Fruit fly (Drosophila melanogaster) S2 (cell line): Measurements from ENCODE around the gene CrebA.

Experiments used
- CG8478 ChIP-seq: fragments of >200 bp; optimal IDR thresholded peaks from 2 replicates; lab custom pipeline; 2018
- CTCF ChIP-seq, 2 experiments: fragments of >200 bp; optimal IDR thresholded peaks; 2 replicates each; lab custom pipeline; 2018

The CrebA gene

DNA sequence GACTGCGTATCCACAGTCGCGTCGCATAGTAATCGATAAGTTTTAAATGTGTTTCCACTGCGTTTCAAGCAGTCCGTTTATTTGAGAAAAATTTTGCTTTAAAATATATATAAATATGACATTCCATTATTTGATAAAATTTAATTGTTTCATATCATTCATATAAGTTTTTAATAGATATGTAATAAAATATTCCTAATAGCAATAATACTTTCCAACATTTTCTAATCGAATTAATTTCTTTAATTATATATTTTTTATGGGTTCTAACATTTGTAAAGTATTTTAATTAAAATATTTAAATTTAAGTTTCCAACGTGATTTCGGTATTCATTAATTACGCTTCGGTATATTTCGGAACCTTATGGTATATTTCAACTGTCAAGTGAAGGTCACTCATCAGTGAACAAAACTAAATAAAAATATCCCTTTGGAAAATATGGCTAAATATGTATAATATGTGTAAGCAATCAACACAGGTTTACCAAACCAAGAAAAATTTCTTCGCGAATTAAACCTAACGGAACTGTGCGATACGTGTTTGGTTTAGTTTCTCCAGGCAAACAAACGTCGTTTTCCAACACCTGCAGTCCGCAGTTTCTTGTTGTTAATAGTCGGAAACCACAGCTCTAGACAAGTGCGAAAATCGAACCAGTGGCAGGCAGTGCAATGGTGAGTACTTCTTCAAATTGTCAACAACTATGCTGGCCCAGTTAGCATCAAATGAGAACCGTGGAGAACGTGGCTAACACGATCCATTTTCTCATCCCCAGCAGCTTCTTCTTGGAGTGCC, 28.1 kb downstream of the CrebA start, which contains the start of the genes CG7739 and SCCRO:
Gene CG7739 (minus strand): TSS at position 8 of the 793 bp plus-strand sequence.
Gene SCCRO (plus strand): TSS at position 370 of the 793 bp plus-strand sequence.
- TF ChIP-seq CG8478 (lab: Kevin White, UChicago) (no peak), CTCF (optimal IDR thresholded peaks at IDR 0.05; lab: Kevin White, UChicago) (no peak)

DNA sequence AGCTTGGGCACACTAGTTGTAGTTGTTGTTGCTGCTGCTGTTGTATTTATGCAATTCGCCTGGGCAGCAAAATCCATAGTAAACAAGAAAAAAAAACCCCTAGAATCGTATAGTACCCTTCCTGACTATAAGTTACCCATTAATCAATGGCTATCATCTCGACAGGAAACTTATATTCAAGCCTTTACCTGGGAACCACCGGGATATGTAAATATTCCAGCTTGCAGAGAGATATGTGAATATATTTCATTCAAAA, 28.6 kb downstream of the CrebA start:
- TF ChIP-seq CTCF (optimal IDR thresholded peaks at IDR 0.05; lab: Kevin White, UChicago), result no peak
- TF ChIP-seq CG8478 (lab: Kevin White, UChicago), result no peak

- TF ChIP-seq CG8478 (lab: Kevin White, UChicago), result no peak
- no peak for TF ChIP-seq CTCF (optimal IDR thresholded peaks at IDR 0.05; lab: Kevin White, UChicago)
Measured at dm6 chr3L:15565829-15566433, 30.7 kb downstream of the CrebA start, which contains the start of gene dop. Gene dop (plus strand): TSS chr3L:15566013.

dm6 chr3L:15566484-15566955, 31.3 kb downstream of the CrebA start:
- TF ChIP-seq CG8478 (lab: Kevin White, UChicago), result no peak
- TF ChIP-seq CTCF (optimal IDR thresholded peaks at IDR 0.05; lab: Kevin White, UChicago), result no peak

- TF ChIP-seq CG8478 (lab: Kevin White, UChicago) (no peak), CTCF (optimal IDR thresholded peaks at IDR 0.05; lab: Kevin White, UChicago) (no peak)
Measured at dm6 chr3L:15568748-15569147, 33.6 kb downstream of the CrebA start.

DNA sequence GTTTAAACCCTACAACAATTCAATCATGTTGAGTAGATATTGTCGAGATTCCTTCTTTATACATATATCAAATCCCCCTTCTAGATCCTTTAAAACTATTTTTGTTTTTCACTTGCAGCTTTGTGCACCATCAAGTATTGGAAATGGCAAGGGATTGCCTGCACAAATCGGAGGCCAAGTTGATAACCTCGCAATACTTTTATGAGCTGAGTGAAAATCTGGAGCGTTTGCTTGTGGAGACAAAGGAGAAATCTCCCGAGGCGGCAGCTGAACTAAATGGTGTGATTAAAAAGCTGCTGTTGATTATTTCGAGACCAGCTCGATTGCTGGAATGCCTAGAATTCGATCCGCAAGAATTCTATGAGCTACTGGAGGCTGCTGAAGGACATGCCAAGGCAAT, 35.4 kb downstream of the CrebA start:
- TF ChIP-seq CTCF (optimal IDR thresholded peaks at IDR 0.05; lab: Kevin White, UChicago) (no peak), CG8478 (lab: Kevin White, UChicago) (no peak)

dm6 chr3L:15576357-15576756, 41.2 kb downstream of the CrebA start, which contains the start of gene Ufsp2:
Gene Ufsp2 (plus strand): TSS chr3L:15576570.
- TF ChIP-seq CTCF (optimal IDR thresholded peaks at IDR 0.05; lab: Kevin White, UChicago), result no peak
- no peak for TF ChIP-seq CG8478 (lab: Kevin White, UChicago)

dm6 chr3L:15580487-15580886, 45.3 kb downstream of the CrebA start, which contains the start of the genes mrn and CG12301:
Gene mrn (minus strand): TSS chr3L:15580537.
Gene CG12301 (plus strand): TSS chr3L:15580800.
- TF ChIP-seq CG8478 (lab: Kevin White, UChicago), result no peak
- no peak for TF ChIP-seq CTCF (optimal IDR thresholded peaks at IDR 0.05; lab: Kevin White, UChicago)

dm6 chr3L:15583504-15583903, 48.3 kb downstream of the CrebA start, which contains the start of gene AIMP2:
Gene AIMP2 (plus strand): TSS chr3L:15583638.
- TF ChIP-seq CTCF (optimal IDR thresholded peaks at IDR 0.05; lab: Kevin White, UChicago) (no peak), CG8478 (lab: Kevin White, UChicago) (no peak)

DNA sequence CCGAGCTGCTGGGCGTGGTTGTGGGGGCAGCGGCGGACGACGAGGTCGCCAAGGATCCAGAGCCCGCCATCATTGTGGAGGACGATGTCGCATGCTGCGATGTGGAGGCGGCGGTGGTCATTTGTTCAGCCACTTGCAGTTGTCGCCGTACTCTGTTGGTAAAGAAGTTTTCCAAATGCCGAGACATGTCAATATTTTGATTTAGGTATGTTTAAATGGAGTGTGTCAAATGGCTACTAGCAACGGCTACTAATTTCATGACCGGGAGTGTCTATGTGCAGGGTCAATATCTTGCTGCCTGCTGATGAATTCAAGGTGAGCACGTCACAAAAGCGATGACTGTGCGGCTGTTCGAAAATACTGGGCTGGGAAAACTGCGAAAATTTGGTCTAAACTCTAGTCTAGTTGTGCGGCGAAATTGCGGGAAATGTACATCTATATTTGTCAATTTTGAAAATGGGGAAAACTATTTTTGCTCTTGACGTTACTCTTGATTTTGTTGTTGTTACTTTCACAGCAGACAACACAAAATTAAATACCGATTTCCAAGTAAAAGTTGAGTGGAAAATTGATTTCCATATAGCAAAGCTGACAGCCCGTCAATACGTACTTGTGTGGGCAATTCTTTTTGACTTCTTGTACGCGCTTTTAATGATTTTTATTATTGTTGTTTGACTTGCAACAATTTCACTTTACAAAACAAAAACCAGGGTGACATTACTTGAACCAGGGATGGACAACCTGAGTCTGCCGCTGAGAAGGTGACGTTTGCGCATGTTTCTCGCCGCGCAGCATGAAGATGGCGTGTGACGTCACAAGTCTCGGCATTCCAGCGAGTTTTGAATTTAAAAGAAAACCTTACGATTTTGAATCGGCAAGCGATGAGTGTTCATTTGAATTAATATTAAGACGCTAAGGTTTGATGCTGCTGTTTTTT, 52.5 kb downstream of the CrebA start, which contains the start of gene CG7656:
Gene CG7656 (minus strand): TSS at position 731 of the 937 bp plus-strand sequence.
- TF ChIP-seq CTCF (optimal IDR thresholded peaks at IDR 0.05; lab: Kevin White, UChicago), result peak in 1 of 2 experiments; percentile 7
- no peak for TF ChIP-seq CG8478 (lab: Kevin White, UChicago)

DNA sequence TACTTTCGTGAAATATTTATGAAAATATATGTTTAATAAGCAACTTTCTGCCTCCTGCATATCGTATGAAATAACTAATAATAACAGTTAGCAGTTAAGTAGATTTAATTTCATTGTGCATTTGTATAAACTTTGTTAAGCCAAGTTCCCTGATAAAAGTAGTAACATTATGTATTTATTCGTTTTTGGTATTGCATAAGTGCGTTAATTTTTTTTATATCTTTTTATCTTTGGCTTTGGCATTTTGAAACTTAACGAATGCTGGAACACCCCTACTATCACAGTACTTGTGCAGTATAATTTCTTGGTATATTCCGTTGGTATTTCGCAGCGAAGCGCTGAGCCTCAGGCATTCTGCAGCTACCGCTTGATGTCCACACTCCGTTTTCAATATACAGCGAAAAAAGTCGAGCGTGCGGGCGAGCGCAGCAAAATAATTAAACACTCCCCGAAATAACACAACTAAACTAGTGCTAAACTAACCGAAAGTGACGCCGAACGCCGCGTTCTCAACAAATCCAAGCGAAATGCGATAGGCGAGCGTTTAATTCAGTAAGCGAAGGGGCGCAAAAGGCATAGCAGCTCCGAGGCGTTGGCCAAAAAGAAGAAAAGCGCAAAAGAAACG, 53.4 kb downstream of the CrebA start, which contains the start of gene RhoGAP71E:
Gene RhoGAP71E (plus strand): TSS at position 347 of the 625 bp plus-strand sequence.
- TF ChIP-seq CTCF (optimal IDR thresholded peaks at IDR 0.05; lab: Kevin White, UChicago) (peak in 1 of 2 experiments; percentile 13), CG8478 (lab: Kevin White, UChicago) (no peak)

DNA sequence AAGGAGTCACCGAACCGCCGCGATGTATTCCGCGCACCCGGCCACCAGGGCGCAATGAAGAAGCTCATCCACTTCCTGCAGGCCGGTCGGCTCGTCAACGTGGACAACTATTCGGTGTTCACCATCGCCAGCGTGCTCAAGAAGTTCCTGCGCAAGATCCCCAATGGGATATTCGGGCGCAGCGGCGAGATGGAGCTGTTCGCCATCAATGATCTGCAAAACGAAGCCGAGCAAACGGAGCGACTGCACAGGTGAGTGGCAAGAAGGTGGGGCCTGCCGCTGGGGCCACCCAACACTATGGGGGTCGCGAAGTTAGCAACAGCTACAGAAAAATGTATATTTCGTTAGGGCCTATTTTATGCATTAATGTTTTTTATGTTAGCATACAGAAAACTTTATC, 54.6 kb downstream of the CrebA start:
- TF ChIP-seq CG8478 (lab: Kevin White, UChicago), result no peak
- TF ChIP-seq CTCF (optimal IDR thresholded peaks at IDR 0.05; lab: Kevin White, UChicago), result no peak

DNA sequence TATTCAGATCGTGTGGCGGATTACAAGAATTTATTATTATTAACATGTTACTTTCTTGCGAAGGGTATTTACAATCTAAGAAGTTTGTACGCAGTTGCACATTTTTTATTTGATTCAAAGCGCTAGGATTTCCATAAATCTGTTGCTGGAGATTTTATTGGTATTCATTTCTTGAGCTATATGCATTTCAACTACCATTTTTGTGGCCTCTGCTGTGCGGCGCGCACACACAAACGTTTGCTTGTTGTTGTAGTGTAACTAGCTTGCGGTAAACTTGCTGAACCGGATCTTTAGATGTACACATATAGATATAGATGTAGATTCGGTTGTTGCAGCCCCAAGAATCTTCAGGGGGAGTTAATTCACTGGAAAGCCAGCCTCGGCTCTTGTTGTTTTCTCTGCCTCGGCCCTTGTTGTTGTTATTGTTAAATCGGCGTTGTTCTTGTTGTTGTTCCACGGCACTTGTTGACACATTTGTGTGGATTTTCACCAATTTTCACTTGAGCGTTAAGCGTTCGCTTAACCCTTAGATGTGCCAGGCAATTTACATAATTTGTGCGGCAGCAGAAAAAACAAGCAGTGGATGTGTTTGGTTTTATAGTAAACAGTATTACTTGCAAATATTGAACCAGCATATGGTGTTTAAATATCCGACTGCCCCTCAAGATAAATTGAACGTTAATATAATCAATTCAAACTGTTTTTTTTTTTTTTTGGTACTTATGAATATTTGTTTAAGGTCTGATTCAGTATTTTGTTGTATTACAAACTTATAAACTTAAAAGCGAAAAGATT, 55.8 kb downstream of the CrebA start:
- TF ChIP-seq CG8478 (lab: Kevin White, UChicago), result no peak
